Fruit fly (Drosophila melanogaster) whole organism, embryonic: ENCODE results near the gene CG8516.

Source experiments
- Blimp-1 ChIP-seq: fragments of 200-800 bp; sonication (Bioruptor generic); optimal IDR thresholded peaks from 3 replicates; lab custom pipeline; 2018; ENCODE audit warnings: missing biosample characterization, missing genetic modification characterization, mild to moderate bottlenecking, moderate library complexity, missing genetic modification reagents
- CG10209 ChIP-seq: fragments of 200-800 bp; sonication (Bioruptor generic); optimal IDR thresholded peaks from 3 replicates; lab custom pipeline; 2017; ENCODE audit warnings: missing biosample characterization, mild to moderate bottlenecking, missing genetic modification characterization, missing genetic modification reagents
- CG10366 ChIP-seq: fragments of 200-800 bp; sonication (Bioruptor generic); IDR thresholded peaks from 2 replicates; pipeline ENCODE4 v1.3.6; 2022; ENCODE audit warnings: missing biosample characterization, missing genetic modification characterization
- CG12219 ChIP-seq: fragments of 200-800 bp; sonication (Bioruptor generic); optimal IDR thresholded peaks from 3 replicates; lab custom pipeline; 2018; ENCODE audit warnings: missing biosample characterization, mild to moderate bottlenecking, missing genetic modification characterization
- CG13287 ChIP-seq: fragments of 200-800 bp; sonication (Bioruptor generic); IDR thresholded peaks from 2 replicates; pipeline ENCODE4 v1.3.6; 2022; ENCODE audit warnings: missing biosample characterization, missing genetic modification characterization; ENCODE audit not compliant: partially characterized antibody
- CG15073 ChIP-seq: fragments of 200-800 bp; sonication (Bioruptor generic); optimal IDR thresholded peaks from 2 replicates; lab custom pipeline; 2016; ENCODE audit warnings: missing biosample characterization, missing genetic modification characterization
- CG17186 ChIP-seq: fragments of 200-800 bp; sonication (Bioruptor generic); optimal IDR thresholded peaks from 3 replicates; lab custom pipeline; 2017; ENCODE audit warnings: missing biosample characterization, missing genetic modification reagents, missing genetic modification characterization
- CG18619 ChIP-seq: fragments of 200-800 bp; sonication (Bioruptor generic); optimal IDR thresholded peaks from 3 replicates; lab custom pipeline; 2017; ENCODE audit warnings: missing biosample characterization, mild to moderate bottlenecking, missing genetic modification characterization
- CG32532 ChIP-seq: fragments of 200-800 bp; sonication (Bioruptor generic); IDR thresholded peaks from 2 replicates; pipeline ENCODE4 v1.3.6; 2022; ENCODE audit warnings: missing biosample characterization, missing genetic modification characterization
- CG4617 ChIP-seq: fragments of 200-800 bp; sonication (Bioruptor generic); optimal IDR thresholded peaks from 3 replicates; lab custom pipeline; 2016; ENCODE audit warnings: missing biosample characterization, missing genetic modification characterization, borderline replicate concordance
- CG4820 ChIP-seq: fragments of 200-800 bp; sonication (Bioruptor generic); optimal IDR thresholded peaks from 3 replicates; lab custom pipeline; 2016; ENCODE audit warnings: missing biosample characterization, missing genetic modification characterization
- CG5953 ChIP-seq: fragments of 200-800 bp; sonication (Bioruptor generic); IDR thresholded peaks from 2 replicates; pipeline ENCODE4 v1.3.6; 2022; ENCODE audit warnings: missing biosample characterization, missing genetic modification characterization
- CG6254 ChIP-seq: fragments of 200-800 bp; sonication (Bioruptor generic); optimal IDR thresholded peaks from 3 replicates; lab custom pipeline; 2017; ENCODE audit warnings: mild to moderate bottlenecking, missing biosample characterization, missing genetic modification reagents, missing genetic modification characterization
- CG6765 ChIP-seq: fragments of 200-800 bp; sonication (Bioruptor generic); optimal IDR thresholded peaks from 3 replicates; lab custom pipeline; 2017; ENCODE audit warnings: missing biosample characterization, mild to moderate bottlenecking, missing genetic modification characterization
- CG8359 ChIP-seq: fragments of 200-800 bp; sonication (Bioruptor generic); optimal IDR thresholded peaks from 2 replicates; lab custom pipeline; 2017; ENCODE audit warnings: missing biosample characterization, mild to moderate bottlenecking, missing genetic modification characterization, borderline replicate concordance
- CG9932 ChIP-seq: fragments of 200-800 bp; sonication (Bioruptor generic); IDR thresholded peaks from 2 replicates; pipeline ENCODE4 v1.3.6; 2022; ENCODE audit warnings: missing biosample characterization, missing genetic modification characterization
- CoRest ChIP-seq: fragments of 200-800 bp; sonication (Bioruptor generic); optimal IDR thresholded peaks from 3 replicates; lab custom pipeline; 2018; ENCODE audit warnings: missing biosample characterization, mild to moderate bottlenecking, missing genetic modification characterization, moderate library complexity
- Dad ChIP-seq: fragments of 200-800 bp; sonication (Bioruptor generic); optimal IDR thresholded peaks from 3 replicates; lab custom pipeline; 2016; ENCODE audit warnings: missing biosample characterization, missing genetic modification characterization
- Dbx ChIP-seq: fragments of 200-800 bp; sonication (Bioruptor generic); IDR thresholded peaks from 3 replicates; pipeline ENCODE4 v1.3.6; 2022; ENCODE audit warnings: missing biosample characterization, missing genetic modification characterization
- Dip3 ChIP-seq: fragments of 200-800 bp; sonication (Bioruptor generic); optimal IDR thresholded peaks from 3 replicates; lab custom pipeline; 2016; ENCODE audit warnings: missing biosample characterization, missing genetic modification characterization
- HLH4C ChIP-seq: fragments of 200-800 bp; sonication (Bioruptor generic); IDR thresholded peaks from 3 replicates; pipeline ENCODE4 v1.3.6; 2022; ENCODE audit warnings: missing biosample characterization, missing genetic modification characterization; ENCODE audit not compliant: partially characterized antibody
- HLH54F ChIP-seq: fragments of 200-800 bp; sonication (Bioruptor generic); optimal IDR thresholded peaks from 3 replicates; lab custom pipeline; 2016; ENCODE audit warnings: missing biosample characterization, missing genetic modification characterization
- HLHmδ ChIP-seq: fragments of 200-800 bp; sonication (Bioruptor generic); optimal IDR thresholded peaks from 2 replicates; lab custom pipeline; 2018; ENCODE audit warnings: missing biosample characterization, mild to moderate bottlenecking, missing genetic modification characterization, moderate library complexity
- HmgD ChIP-seq: fragments of 200-800 bp; sonication (Bioruptor generic); optimal IDR thresholded peaks from 3 replicates; lab custom pipeline; 2016; ENCODE audit warnings: missing biosample characterization, missing genetic modification characterization
- Hr3 ChIP-seq: fragments of 200-800 bp; sonication (Bioruptor generic); optimal IDR thresholded peaks from 3 replicates; lab custom pipeline; 2016; ENCODE audit warnings: missing biosample characterization, missing genetic modification characterization
- MESR4 ChIP-seq: fragments of 200-800 bp; sonication (Bioruptor generic); optimal IDR thresholded peaks from 2 replicates; lab custom pipeline; 2018; ENCODE audit warnings: missing biosample characterization, mild to moderate bottlenecking, missing genetic modification characterization, moderate library complexity
- MTF-1 ChIP-seq: fragments of 200-800 bp; sonication (Bioruptor generic); optimal IDR thresholded peaks from 2 replicates; lab custom pipeline; 2018; ENCODE audit warnings: missing biosample characterization, mild to moderate bottlenecking, missing genetic modification characterization, borderline replicate concordance
- Mes4 ChIP-seq: fragments of 200-800 bp; sonication (Bioruptor generic); optimal IDR thresholded peaks from 2 replicates; lab custom pipeline; 2016; ENCODE audit warnings: missing biosample characterization, missing genetic modification characterization
- Tbp ChIP-seq: fragments of >200 bp; optimal IDR thresholded peaks from 2 replicates; lab custom pipeline; 2018; ENCODE audit warnings: missing biosample characterization, missing genetic modification characterization
- Usf ChIP-seq: fragments of 200-800 bp; sonication (Bioruptor generic); optimal IDR thresholded peaks from 2 replicates; lab custom pipeline; 2017; ENCODE audit warnings: missing genotype, missing biosample characterization, missing genetic modification characterization
- Vsx1 ChIP-seq: fragments of 200-800 bp; sonication (Bioruptor generic); optimal IDR thresholded peaks from 2 replicates; lab custom pipeline; 2017; ENCODE audit warnings: missing biosample characterization, mild to moderate bottlenecking, missing genetic modification characterization, missing genetic modification reagents
- az2 ChIP-seq: fragments of 200-800 bp; sonication (Bioruptor generic); optimal IDR thresholded peaks from 3 replicates; lab custom pipeline; 2016; ENCODE audit warnings: missing biosample characterization, missing genetic modification characterization
- bowl ChIP-seq: fragments of 200-800 bp; sonication (Bioruptor generic); IDR thresholded peaks from 2 replicates; pipeline ENCODE4 v1.3.6; 2022; ENCODE audit warnings: missing biosample characterization, missing genetic modification characterization
- hbn ChIP-seq: fragments of 200-800 bp; sonication (Bioruptor generic); IDR thresholded peaks from 2 replicates; pipeline ENCODE4 v1.3.6; 2022; ENCODE audit warnings: missing biosample characterization, missing genetic modification characterization; ENCODE audit not compliant: partially characterized antibody
- kay ChIP-seq: fragments of 200-800 bp; sonication (Bioruptor generic); optimal IDR thresholded peaks from 2 replicates; lab custom pipeline; 2016; ENCODE audit warnings: missing biosample characterization, missing genetic modification characterization
- ken ChIP-seq: fragments of 200-800 bp; sonication (Bioruptor generic); IDR thresholded peaks from 3 replicates; pipeline ENCODE4 v1.3.6; 2022; ENCODE audit warnings: missing biosample characterization, missing genetic modification characterization
- lov ChIP-seq, 2 experiments: fragments of 200-800 bp in 1 of 2; fragments of >200 bp in 1 of 2; sonication (Bioruptor generic) in 1 of 2; IDR thresholded peaks in 1 of 2; optimal IDR thresholded peaks in 1 of 2; 2 replicates in 1 of 2; 3 replicates in 1 of 2; pipeline versions ENCODE4 v1.3.6 to Lab custom; 2017 to 2022; ENCODE audit warnings: missing biosample characterization in 1 of 2, missing genetic modification characterization in 1 of 2
- pan ChIP-seq, 4 experiments: fragments of >200 bp in 3 of 4; fragments of 200-800 bp in 1 of 4; sonication (Bioruptor generic) in 1 of 4; optimal IDR thresholded peaks in 3 of 4; IDR thresholded peaks in 1 of 4; 2 replicates each; pipeline versions ENCODE4 v1.3.6 to Lab custom; 2017 to 2022; ENCODE audit warnings: missing biosample characterization in 2 of 4, missing genetic modification characterization in 2 of 4, mixed read lengths in 1 of 4
- slbo ChIP-seq: fragments of 200-800 bp; sonication (Bioruptor generic); IDR thresholded peaks from 2 replicates; pipeline ENCODE4 v1.3.6; 2022; ENCODE audit warnings: missing biosample characterization, missing genetic modification characterization
- slou ChIP-seq: fragments of 200-800 bp; sonication (Bioruptor generic); optimal IDR thresholded peaks from 3 replicates; lab custom pipeline; 2016; ENCODE audit warnings: missing biosample characterization, missing genetic modification characterization
- tgo ChIP-seq: fragments of 200-800 bp; sonication (Bioruptor generic); IDR thresholded peaks from 3 replicates; pipeline ENCODE4 v1.3.6; 2022; ENCODE audit warnings: missing biosample characterization, missing genetic modification characterization
- tll ChIP-seq, 2 experiments: fragments of 200-800 bp in 1 of 2; fragments of >200 bp in 1 of 2; sonication (Bioruptor generic) in 1 of 2; optimal IDR thresholded peaks; 2 replicates each; lab custom pipeline; 2017 to 2019; ENCODE audit warnings: missing biosample characterization in 2 of 2, missing genetic modification characterization in 2 of 2, mild to moderate bottlenecking in 1 of 2, moderate library complexity in 1 of 2
- wdn ChIP-seq: fragments of 200-800 bp; sonication (Bioruptor generic); IDR thresholded peaks from 2 replicates; pipeline ENCODE4 v1.3.6; 2022; ENCODE audit warnings: missing biosample characterization, missing genetic modification characterization

The CG8516 gene

DNA sequence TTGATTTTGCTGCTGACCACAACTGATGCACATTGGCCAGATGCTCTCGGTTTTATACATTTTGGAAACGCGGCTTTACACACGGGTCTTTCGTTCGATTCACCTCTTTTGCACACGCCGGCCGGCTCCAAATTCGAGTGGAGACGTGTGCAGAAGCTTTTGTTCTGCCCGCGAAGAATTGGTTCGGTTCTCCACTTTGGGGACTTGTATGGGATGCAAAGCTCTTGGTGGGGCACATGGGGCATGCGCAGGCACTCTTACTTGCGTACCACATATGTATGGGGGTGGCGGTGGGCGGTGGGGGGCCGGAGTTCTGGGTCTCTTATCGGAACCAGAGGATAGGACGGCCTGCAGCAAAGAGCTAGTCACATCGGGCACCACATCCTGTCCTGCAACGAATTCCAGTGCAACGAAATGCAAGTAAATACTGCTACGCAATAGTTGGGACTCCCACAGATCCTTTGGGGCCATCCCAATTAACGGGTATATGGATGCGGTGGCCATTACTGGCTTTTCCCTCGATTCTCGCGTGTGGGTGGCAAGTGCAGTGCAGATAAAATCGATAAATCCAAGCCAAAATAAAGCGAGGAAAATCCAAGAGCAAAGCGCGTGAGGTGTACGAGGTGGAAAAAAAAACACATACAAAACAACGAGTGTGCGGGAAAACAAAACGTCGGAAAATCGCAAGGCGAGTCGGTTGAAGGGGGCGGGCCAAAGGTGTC, 8.6 kb upstream of the CG8516 start, which contains the start of the genes MtnA and CG8500 (continued):
- no peak for TF ChIP-seq CG4820 (GFP tag; lab: Kevin White, UChicago)
- TF ChIP-seq Dip3 (GFP tag; lab: Kevin White, UChicago), result no peak
- 0 out of 3 replicates have a peak, but pooled peaks have one; percentile 31 for TF ChIP-seq ken (GFP tag; lab: Robert Waterston, UW)
- TF ChIP-seq MTF-1 (GFP tag; lab: Kevin White, UChicago), result peak; percentile 100
- TF ChIP-seq CG15073 (GFP tag; lab: Kevin White, UChicago), result no peak

- no peak for TF ChIP-seq CG5953 (GFP tag; lab: Robert Waterston, UW)
- 0 out of 3 replicates have a peak, but pooled peaks have one; percentile 28 for TF ChIP-seq ken (GFP tag; lab: Robert Waterston, UW)
- TF ChIP-seq HmgD (GFP tag; lab: Kevin White, UChicago), result no peak
- peak; percentile 33 for TF ChIP-seq HLH54F (GFP tag; lab: Kevin White, UChicago)
- no peak for TF ChIP-seq bowl
- TF ChIP-seq CG32532 (GFP tag; lab: Robert Waterston, UW), result no peak; the same call in 1 of the 2 replicates
- TF ChIP-seq MESR4 (GFP tag; lab: Kevin White, UChicago), result no peak
- no peak for TF ChIP-seq HLHmδ (GFP tag; lab: Kevin White, UChicago)
- TF ChIP-seq Dad (GFP tag; lab: Kevin White, UChicago), result peak; percentile 26
- no peak for TF ChIP-seq Usf
- peak; percentile 14 for TF ChIP-seq CG18619 (GFP tag; lab: Kevin White, UChicago)
- peak; percentile 76 for TF ChIP-seq CoRest
- TF ChIP-seq HLH4C, result no peak
- peak; percentile 28 for TF ChIP-seq Blimp-1 (GFP tag; lab: Kevin White, UChicago)
- TF ChIP-seq Hr3 (GFP tag; lab: Kevin White, UChicago), result peak; percentile 26
- TF ChIP-seq CG4820 (GFP tag; lab: Kevin White, UChicago), result peak; percentile 39
- TF ChIP-seq Dip3 (GFP tag; lab: Kevin White, UChicago), result peak; percentile 52
- peak in 1 of 2 experiments; percentile 47 for TF ChIP-seq tll (GFP tag; optimal IDR thresholded peaks at IDR 0.05; lab: Kevin White, UChicago)
- no peak for TF ChIP-seq CG6765 (GFP tag; lab: Kevin White, UChicago)
- TF ChIP-seq CG8359 (GFP tag; lab: Kevin White, UChicago), result no peak
- TF ChIP-seq Tbp (GFP tag; lab: Kevin White, UChicago), result no peak
- peak; percentile 41 for TF ChIP-seq CG4617 (GFP tag; lab: Kevin White, UChicago)
- no peak for TF ChIP-seq Mes4 (GFP tag; lab: Kevin White, UChicago)
- peak; percentile 67 for TF ChIP-seq CG9932 (GFP tag; lab: Robert Waterston, UW)
- no peak for TF ChIP-seq lov (optimal IDR thresholded peaks at IDR 0.05; lab: Kevin White, UChicago)
- no peak for TF ChIP-seq lov (GFP tag; IDR thresholded peaks at IDR 0.05; lab: Robert Waterston, UW)
- TF ChIP-seq Vsx1 (GFP tag; lab: Kevin White, UChicago), result no peak
- peak; percentile 21 for TF ChIP-seq kay (GFP tag; lab: Kevin White, UChicago)
- TF ChIP-seq Dbx (GFP tag; lab: Robert Waterston, UW), result 0 out of 3 replicates have a peak, but pooled peaks have one; percentile 18
- TF ChIP-seq CG12219 (GFP tag; lab: Kevin White, UChicago), result no peak
- TF ChIP-seq CG10209 (GFP tag; lab: Kevin White, UChicago), result peak; percentile 16
- no peak for TF ChIP-seq az2 (GFP tag; lab: Kevin White, UChicago)
- no peak for TF ChIP-seq slou (GFP tag; lab: Kevin White, UChicago)
- no peak for TF ChIP-seq CG6254
- no peak for TF ChIP-seq hbn (GFP tag; lab: Robert Waterston, UW)
- no peak for TF ChIP-seq wdn (GFP tag; lab: Robert Waterston, UW)
- TF ChIP-seq CG17186, result no peak
- no peak; the same call in 1 of the 2 replicates for TF ChIP-seq CG10366 (GFP tag; lab: Robert Waterston, UW)
- no peak for TF ChIP-seq pan (optimal IDR thresholded peaks at IDR 0.05; lab: Kevin White, UChicago)
- TF ChIP-seq pan (GFP tag; optimal IDR thresholded peaks at IDR 0.05 in 1 of 2, IDR thresholded peaks at IDR 0.05 in 1 of 2), result no peak
- TF ChIP-seq tgo (GFP tag; lab: Robert Waterston, UW), result peak; percentile 56; the same call in 2 of the 3 replicates
- peak; percentile 47; the same call in 1 of the 2 replicates for TF ChIP-seq slbo (GFP tag; lab: Robert Waterston, UW)
- no peak for TF ChIP-seq CG13287 (GFP tag; lab: Robert Waterston, UW)
Measured at dm6 chr3R:9791177-9791806, 1.8 kb upstream of the CG8516 start, which contains the start of the genes CG12945 and CG8507. CG12945 (minus strand) TSS chr3R:9791221. CG8507 (plus strand) TSS chr3R:9791483.
